Fruit fly (Drosophila melanogaster): ENCODE measurements around the gene CG42354.
A peak's percentile ranks its signal among the peaks of the same experiment; 100 is the strongest.

CG42354 gene

dm6 chrX:16091431-16091990, 13.2 kb downstream of the CG42354 start, which contains the start of gene Tob (continued):
- TF ChIP-seq cas (GFP tag; IDR thresholded peaks at IDR 0.05) (peak; percentile 12; the same call in 1 of the 2 replicates), HmgD (GFP tag; optimal IDR thresholded peaks at IDR 0.05) (peak; percentile 38), unc-4 (GFP tag; IDR thresholded peaks at IDR 0.05; ENCODE audit: partially characterized antibody) (0 out of 2 replicates have a peak, but pooled peaks have one; percentile 26), vnd (GFP tag; IDR thresholded peaks at IDR 0.05; ENCODE audit: partially characterized antibody) (0 out of 3 replicates have a peak, but pooled peaks have one; percentile 9), Ptx1 (GFP tag; IDR thresholded peaks at IDR 0.05) (no peak), kni (GFP tag; optimal IDR thresholded peaks at IDR 0.05) (peak; percentile 71), CG18262 (tag; optimal IDR thresholded peaks at IDR 0.05) (peak; percentile 13), BEAF-32 (GFP tag; optimal IDR thresholded peaks at IDR 0.05) (peak; percentile 10), mld (GFP tag; IDR thresholded peaks at IDR 0.05; ENCODE audit: partially characterized antibody) (0 out of 3 replicates have a peak, but pooled peaks have one; percentile 14), pzg (GFP tag; optimal IDR thresholded peaks at IDR 0.05) (peak; percentile 4), CG34376 (GFP tag; optimal IDR thresholded peaks at IDR 0.05) (peak; percentile 51), CG17328 (GFP tag; IDR thresholded peaks at IDR 0.05) (0 out of 2 replicates have a peak, but pooled peaks have one; percentile 6), tna (GFP tag; IDR thresholded peaks at IDR 0.05; ENCODE audit: partially characterized antibody) (peak; percentile 15; the same call in 1 of the 2 replicates), MTF-1 (GFP tag; optimal IDR thresholded peaks at IDR 0.05; ENCODE audit: borderline replicate concordance) (peak; percentile 52), sd (tag; optimal IDR thresholded peaks at IDR 0.05) (peak; percentile 29), CG6175 (GFP tag; IDR thresholded peaks at IDR 0.05) (peak; percentile 50; the same call in 1 of the 3 replicates), Hr51 (GFP tag; optimal IDR thresholded peaks at IDR 0.05) (peak in 1 of 2 experiments; percentile 6), CG9817 (tag; optimal IDR thresholded peaks at IDR 0.05) (no peak), CG13624 (GFP tag; optimal IDR thresholded peaks at IDR 0.05) (peak; percentile 24), CG18476 (GFP tag; optimal IDR thresholded peaks at IDR 0.05) (no peak), CG34224 (GFP tag; IDR thresholded peaks at IDR 0.05; ENCODE audit: partially characterized antibody) (peak; percentile 20; the same call in 1 of the 3 replicates), CG34422 (GFP tag; IDR thresholded peaks at IDR 0.05) (0 out of 3 replicates have a peak, but pooled peaks have one; percentile 42), Hand (GFP tag; optimal IDR thresholded peaks at IDR 0.05) (peak; percentile 3), CG30020 (tag; optimal IDR thresholded peaks at IDR 0.05) (no peak), D (optimal IDR thresholded peaks at IDR 0.05) (no peak), D (GFP tag; optimal IDR thresholded peaks at IDR 0.05) (no peak), CG10543 (GFP tag; optimal IDR thresholded peaks at IDR 0.05) (peak; percentile 81), crol (GFP tag; IDR thresholded peaks at IDR 0.05) (peak; percentile 93), B-H2 (GFP tag; optimal IDR thresholded peaks at IDR 0.05) (peak; percentile 1), CG12769 (tag; optimal IDR thresholded peaks at IDR 0.05) (peak; percentile 73)

- TF ChIP-seq CG17359 (tag; optimal IDR thresholded peaks at IDR 0.05) (peak; percentile 89), psq (GFP tag; optimal IDR thresholded peaks at IDR 0.05) (peak; percentile 46), CG4282 (GFP tag; optimal IDR thresholded peaks at IDR 0.05) (peak; percentile 81), zf30C (GFP tag; optimal IDR thresholded peaks at IDR 0.05) (no peak), Lpt (GFP tag; optimal IDR thresholded peaks at IDR 0.05) (no peak), CG7271 (tag; optimal IDR thresholded peaks at IDR 0.05) (no peak), br (optimal IDR thresholded peaks at IDR 0.05) (no peak), CG2116 (GFP tag; optimal IDR thresholded peaks at IDR 0.05) (peak; percentile 11), eve (GFP tag; optimal IDR thresholded peaks at IDR 0.05) (peak in 1 of 2 experiments; percentile 86), E2f1 (GFP tag; IDR thresholded peaks at IDR 0.05) (peak; percentile 92), CG3163 (GFP tag; optimal IDR thresholded peaks at IDR 0.05) (peak; percentile 67), Deaf1 (tag; optimal IDR thresholded peaks at IDR 0.05) (no peak), Ada2b (GFP tag; IDR thresholded peaks at IDR 0.05) (peak; percentile 96), zfh1 (GFP tag; IDR thresholded peaks at IDR 0.05) (peak; percentile 91), ems (GFP tag; optimal IDR thresholded peaks at IDR 0.05) (peak; percentile 83), CG4424 (GFP tag; optimal IDR thresholded peaks at IDR 0.05) (peak; percentile 87), dysf (GFP tag; IDR thresholded peaks at IDR 0.05) (peak; percentile 95), CG6683 (GFP tag; optimal IDR thresholded peaks at IDR 0.05) (peak; percentile 75)
These were observed 14.3 kb downstream of the CG42354 start for dm6 chrX:16090179-16091144.
